Worm (Caenorhabditis elegans) whole organism, midembryonic: Measurements from ENCODE around the gene vars-1.

Experiments
- cog-1 ChIP-seq: sonication (generic microtip); optimal IDR thresholded peaks from 2 replicates; lab custom pipeline; 2016; ENCODE audit warnings: missing genetic modification characterization, missing compliant biosample characterization
- flt-1 ChIP-seq: fragments of 200-800 bp; sonication (Bioruptor generic); IDR thresholded peaks from 2 replicates; pipeline ENCODE4 v1.3.6; 2022; ENCODE audit warnings: missing genetic modification characterization, missing compliant biosample characterization
- med-1 ChIP-seq: sonication (generic microtip); optimal IDR thresholded peaks from 2 replicates; lab custom pipeline; 2017; ENCODE audit warnings: missing genetic modification characterization, mild to moderate bottlenecking, missing compliant biosample characterization, antibody characterized with exemption, missing genetic modification reagents; ENCODE audit not compliant: insufficient read depth
- ztf-29 ChIP-seq: fragments of 200-800 bp; sonication (Bioruptor generic); IDR thresholded peaks from 2 replicates; pipeline ENCODE4 v1.3.6; 2022; ENCODE audit warnings: missing genetic modification reagents, missing genetic modification characterization, missing compliant biosample characterization

DNA sequence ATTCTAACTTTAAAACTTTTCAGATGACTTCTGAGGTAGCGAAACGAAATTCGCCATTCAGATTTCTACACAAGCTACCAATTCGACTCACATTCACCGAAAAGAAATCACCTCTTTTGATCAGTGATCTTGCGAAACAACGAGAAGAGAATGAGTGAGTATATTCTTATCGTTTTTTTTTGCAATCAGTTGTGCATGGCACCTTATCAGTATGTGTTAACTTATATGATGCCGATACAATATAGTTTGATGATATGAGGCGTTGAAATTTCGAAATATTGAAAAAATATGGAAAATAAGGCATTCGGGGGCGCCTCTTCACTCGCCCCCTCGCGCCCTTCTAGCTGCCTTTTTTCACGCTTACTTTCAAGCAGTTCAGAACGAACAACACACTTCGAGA lies 13.3 kb upstream of the vars-1 start:
- TF ChIP-seq cog-1 (tag; lab: Kevin White, UChicago), result no peak
- TF ChIP-seq flt-1 (GFP tag; lab: Robert Waterston, UW), result no peak
- no peak for TF ChIP-seq med-1
- TF ChIP-seq ztf-29 (GFP tag; lab: Robert Waterston, UW), result no peak
